Worm (Caenorhabditis elegans): ENCODE results near the gene F21C10.10.

F21C10.10 gene

DNA sequence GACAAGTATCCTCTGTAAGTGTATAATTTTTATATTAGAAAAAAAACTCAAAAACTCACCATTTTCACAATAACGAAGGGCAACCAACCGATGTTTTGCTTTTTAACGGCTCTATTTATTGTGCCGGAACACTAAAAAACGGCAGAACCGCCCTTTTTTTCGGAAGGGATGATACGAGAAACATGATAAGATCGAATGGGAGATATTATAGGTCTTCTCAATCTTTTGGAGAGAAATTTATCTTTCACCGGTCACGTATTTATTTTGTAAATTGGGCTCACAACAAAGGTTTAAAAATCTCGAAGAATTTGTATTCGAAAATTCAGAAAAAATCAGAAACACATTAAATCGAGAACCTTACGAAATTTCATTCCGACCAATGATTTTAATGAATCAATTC lies 41.3 kb upstream of the F21C10.10 start, which contains the start of gene swm-1:
Gene swm-1 (minus strand): TSS at position 101 of the 400 bp plus-strand sequence.
- TF ChIP-seq nhr-11 (tag; optimal IDR thresholded peaks at IDR 0.05) (no peak), elt-2 (tag; optimal IDR thresholded peaks at IDR 0.05) (no peak), fkh-2 (tag; optimal IDR thresholded peaks at IDR 0.05) (no peak), R02D3.7 (tag; optimal IDR thresholded peaks at IDR 0.05) (no peak), eor-1 (tag; optimal IDR thresholded peaks at IDR 0.05) (no peak), zag-1 (tag; optimal IDR thresholded peaks at IDR 0.05) (no peak), fkh-10 (GFP tag; optimal IDR thresholded peaks at IDR 0.05) (no peak), egl-5 (tag; optimal IDR thresholded peaks at IDR 0.05) (no peak), skn-1 (tag; optimal IDR thresholded peaks at IDR 0.05) (no peak), nfya-1 (tag; optimal IDR thresholded peaks at IDR 0.05; ENCODE audit: insufficient read depth) (no peak), ama-1 (optimal IDR thresholded peaks at IDR 0.05) (no peak), ceh-16 (tag; optimal IDR thresholded peaks at IDR 0.05) (no peak), unc-62 (GFP tag; optimal IDR thresholded peaks at IDR 0.05) (no peak), ceh-82 (tag; optimal IDR thresholded peaks at IDR 0.05) (no peak), sea-2 (GFP tag; optimal IDR thresholded peaks at IDR 0.05) (no peak), snpc-4 (tag; optimal IDR thresholded peaks at IDR 0.05) (no peak), nhr-67 (tag; optimal IDR thresholded peaks at IDR 0.05) (no peak), nhr-237 (tag; optimal IDR thresholded peaks at IDR 0.05) (no peak), nhr-76 (tag; optimal IDR thresholded peaks at IDR 0.05) (no peak)

DNA sequence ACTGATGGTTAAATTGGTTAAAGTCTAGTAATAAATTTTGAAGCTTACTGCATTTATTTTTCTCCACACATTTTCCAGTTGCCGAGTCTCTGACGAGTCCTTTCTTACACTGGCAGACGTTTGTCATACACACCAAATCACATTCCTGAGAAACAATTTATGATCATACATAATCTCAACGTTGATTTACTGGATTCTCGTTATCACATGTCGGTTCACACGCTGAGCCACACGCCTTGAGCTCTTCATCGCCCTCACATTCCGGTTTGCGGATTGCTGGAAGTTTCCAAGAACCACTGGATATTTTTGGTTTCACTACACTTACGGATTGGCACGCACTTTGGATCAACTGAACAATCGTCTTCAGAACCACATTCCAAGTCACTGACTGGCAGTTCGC lies 40.4 kb upstream of the F21C10.10 start:
- no peak for TF ChIP-seq nhr-76 (tag; optimal IDR thresholded peaks at IDR 0.05)
- TF ChIP-seq nhr-11 (tag; optimal IDR thresholded peaks at IDR 0.05) = peak; percentile 47

DNA sequence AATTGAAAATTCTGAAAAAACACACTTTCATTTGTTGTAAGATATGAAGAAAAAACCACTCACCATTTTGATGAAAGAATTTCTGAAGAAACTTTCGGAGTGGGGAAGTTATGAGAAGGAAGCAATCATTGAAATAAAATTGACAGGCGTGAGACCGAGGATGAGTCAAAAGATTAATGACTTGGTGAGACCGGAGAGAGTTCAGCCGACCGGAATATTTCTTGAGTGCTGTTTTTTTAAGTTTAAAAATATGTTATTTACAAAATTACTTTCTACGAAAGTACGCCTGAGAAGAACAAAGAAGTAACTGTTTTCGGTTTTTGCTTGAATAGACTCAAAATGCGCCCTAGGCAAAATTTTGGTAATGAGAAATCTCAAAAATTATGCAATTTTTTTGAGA lies 39.8 kb upstream of the F21C10.10 start, which contains the start of gene C25E10.10:
Gene C25E10.10 (minus strand): TSS at position 101 of the 400 bp plus-strand sequence.
- TF ChIP-seq tbx-2 (tag; optimal IDR thresholded peaks at IDR 0.05) (no peak), nhr-11 (tag; optimal IDR thresholded peaks at IDR 0.05) (no peak), R02D3.7 (tag; optimal IDR thresholded peaks at IDR 0.05) (no peak), fos-1 (tag; optimal IDR thresholded peaks at IDR 0.05) (no peak), sea-2 (GFP tag; optimal IDR thresholded peaks at IDR 0.05) (no peak), egl-5 (tag; optimal IDR thresholded peaks at IDR 0.05) (no peak)

DNA sequence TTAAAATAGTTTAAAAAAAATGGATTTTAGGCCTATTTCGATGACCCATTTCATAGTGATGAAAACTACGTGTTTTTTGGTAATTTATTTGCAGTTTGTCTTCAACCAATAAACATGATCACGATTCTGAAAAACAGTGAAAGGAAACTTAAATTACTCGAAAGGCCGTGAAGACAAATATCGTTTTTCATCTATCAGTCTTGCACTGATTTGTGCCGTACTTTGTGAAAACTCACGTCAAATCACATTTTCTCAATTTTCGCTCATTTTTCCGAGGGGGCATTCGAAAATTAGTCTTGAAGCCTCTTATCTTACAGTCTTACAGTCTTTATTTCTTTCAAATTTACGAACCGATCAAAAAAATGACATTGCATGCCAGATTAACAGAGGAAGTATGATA lies 37.4 kb upstream of the F21C10.10 start, which contains the start of gene C25E10.11:
Gene C25E10.11 (minus strand): TSS at position 101 of the 400 bp plus-strand sequence.
- TF ChIP-seq nhr-237 (tag; optimal IDR thresholded peaks at IDR 0.05) (no peak), egl-27 (tag; optimal IDR thresholded peaks at IDR 0.05) (no peak), jun-1 (tag; optimal IDR thresholded peaks at IDR 0.05) (no peak), lin-15B (tag; optimal IDR thresholded peaks at IDR 0.05) (no peak), ceh-28 (tag; optimal IDR thresholded peaks at IDR 0.05) (no peak), mdl-1 (tag; optimal IDR thresholded peaks at IDR 0.05) (no peak), unc-62 (GFP tag; optimal IDR thresholded peaks at IDR 0.05) (no peak), snpc-4 (tag; optimal IDR thresholded peaks at IDR 0.05) (no peak), nfya-1 (tag; optimal IDR thresholded peaks at IDR 0.05; ENCODE audit: insufficient read depth) (no peak), R02D3.7 (tag; optimal IDR thresholded peaks at IDR 0.05) (no peak), nhr-12 (tag; optimal IDR thresholded peaks at IDR 0.05) (no peak), ceh-82 (tag; optimal IDR thresholded peaks at IDR 0.05) (no peak), lsy-12 (tag; optimal IDR thresholded peaks at IDR 0.05) (no peak), skn-1 (tag; optimal IDR thresholded peaks at IDR 0.05) (no peak), egl-5 (tag; optimal IDR thresholded peaks at IDR 0.05) (no peak), ztf-11 (tag; optimal IDR thresholded peaks at IDR 0.05) (no peak), daf-12 (tag; optimal IDR thresholded peaks at IDR 0.05) (no peak)

DNA sequence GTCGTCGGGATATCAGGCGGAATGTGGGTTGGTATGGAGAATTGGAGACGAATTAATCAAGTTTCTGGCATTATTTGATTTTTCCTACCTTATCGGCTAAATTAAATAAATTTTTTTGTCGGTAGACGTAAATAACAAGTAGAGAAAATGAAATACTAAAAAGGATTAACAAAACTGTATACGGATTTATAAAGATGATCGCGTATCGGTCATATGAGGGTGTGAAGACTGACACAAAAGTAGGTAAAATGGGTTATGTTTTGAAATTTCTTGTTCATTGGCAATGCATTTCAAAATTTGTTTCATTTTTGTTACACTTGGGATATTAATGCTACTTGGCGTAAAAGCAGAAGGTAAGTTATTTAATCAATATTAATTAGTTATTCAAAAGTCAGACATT lies 36.6 kb upstream of the F21C10.10 start, which contains the start of the genes C25E10.16 and C25E10.13:
Gene C25E10.16 (minus strand): TSS at position 101 of the 400 bp plus-strand sequence.
Gene C25E10.13 (plus strand): TSS at position 256 of the 400 bp plus-strand sequence.
- TF ChIP-seq elt-3 (tag; optimal IDR thresholded peaks at IDR 0.05) = no peak
- no peak for TF ChIP-seq nhr-11 (tag; optimal IDR thresholded peaks at IDR 0.05)
- TF ChIP-seq nhr-76 (tag; optimal IDR thresholded peaks at IDR 0.05) = no peak
- TF ChIP-seq pqm-1 (tag; optimal IDR thresholded peaks at IDR 0.05) = no peak
- TF ChIP-seq ztf-11 (tag; optimal IDR thresholded peaks at IDR 0.05) = no peak
- no peak for TF ChIP-seq unc-39 (tag; optimal IDR thresholded peaks at IDR 0.05)
- TF ChIP-seq jun-1 (tag; optimal IDR thresholded peaks at IDR 0.05) = no peak
- TF ChIP-seq ceh-9 (tag; optimal IDR thresholded peaks at IDR 0.05) = no peak
- no peak for TF ChIP-seq R02D3.7 (tag; optimal IDR thresholded peaks at IDR 0.05)
